Worm (Caenorhabditis elegans): ENCODE results near the gene Y73F8A.26.

Y73F8A.26 gene

ce11 chrIV:15433805-15434204 is 39.7 kb upstream of the Y73F8A.26 start:
- TF ChIP-seq akir-1 (GFP tag; optimal IDR thresholded peaks at IDR 0.05) (no peak), aptf-2 (GFP tag; conservative IDR thresholded peaks at IDR 0.05) (no peak), B0261.1 (tag; optimal IDR thresholded peaks at IDR 0.05) (peak; percentile 68), efl-1 (GFP tag; optimal IDR thresholded peaks at IDR 0.05) (no peak), B0019.2 (GFP tag; conservative IDR thresholded peaks at IDR 0.05) (no peak), rec-8 (tag; optimal IDR thresholded peaks at IDR 0.05) (no peak), egrh-3 (GFP tag; IDR thresholded peaks at IDR 0.05) (no peak), repo-1 (tag; optimal IDR thresholded peaks at IDR 0.05) (no peak), him-1 (tag; optimal IDR thresholded peaks at IDR 0.05) (peak; percentile 43), lsy-27 (tag; optimal IDR thresholded peaks at IDR 0.05; ENCODE audit: borderline replicate concordance, insufficient read depth) (no peak), nfya-1 (tag; optimal IDR thresholded peaks at IDR 0.05; ENCODE audit: borderline replicate concordance, insufficient read depth) (no peak), sdz-38 (tag; optimal IDR thresholded peaks at IDR 0.05) (no peak), lag-1 (GFP tag; IDR thresholded peaks at IDR 0.05) (no peak), die-1 (tag; optimal IDR thresholded peaks at IDR 0.05) (peak; percentile 13), mes-4 (tag; optimal IDR thresholded peaks at IDR 0.05) (no peak), F39B2.1 (GFP tag; IDR thresholded peaks at IDR 0.05) (no peak), tbp1 (GFP tag; optimal IDR thresholded peaks at IDR 0.05) (peak; percentile 89), hmg-1.2 (GFP tag; IDR thresholded peaks at IDR 0.05) (no peak; the same call in 1 of the 2 replicates), D2030.7 (GFP tag; IDR thresholded peaks at IDR 0.05) (no peak), zfh-2 (GFP tag; conservative IDR thresholded peaks at IDR 0.05) (no peak), F23B12.7 (tag; optimal IDR thresholded peaks at IDR 0.05; ENCODE audit: insufficient read depth) (peak; percentile 19), let-526 (GFP tag; IDR thresholded peaks at IDR 0.05) (no peak), ztf-6 (GFP tag; IDR thresholded peaks at IDR 0.05) (no peak), snpc-3.4 (tag; optimal IDR thresholded peaks at IDR 0.05) (no peak), athp-1 (tag; optimal IDR thresholded peaks at IDR 0.05) (no peak), sea-2 (GFP tag; IDR thresholded peaks at IDR 0.05) (no peak), F22D6.2 (tag; optimal IDR thresholded peaks at IDR 0.05) (no peak), snpc-1.1 (tag; optimal IDR thresholded peaks at IDR 0.05; ENCODE audit: insufficient read depth) (peak; percentile 46), Y53F4B.3 (GFP tag; IDR thresholded peaks at IDR 0.05) (no peak), attf-6 (GFP tag; IDR thresholded peaks at IDR 0.05) (peak; percentile 96), hrde-1 (tag; optimal IDR thresholded peaks at IDR 0.05; ENCODE audit: borderline replicate concordance) (no peak), F37B4.10 (GFP tag; IDR thresholded peaks at IDR 0.05) (no peak), dox-1 (GFP tag; IDR thresholded peaks at IDR 0.05) (no peak), C06A6.2 (GFP tag; conservative IDR thresholded peaks at IDR 0.05) (no peak), snpc-1.3 (tag; optimal IDR thresholded peaks at IDR 0.05; ENCODE audit: insufficient read depth) (peak; percentile 75), rpc-1 (optimal IDR thresholded peaks at IDR 0.05) (peak; percentile 65), rpc-1 (tag; optimal IDR thresholded peaks at IDR 0.05) (peak; percentile 83), snpc-4 (GFP tag; optimal IDR thresholded peaks at IDR 0.05) (peak; percentile 89), snpc-4 (tag; optimal IDR thresholded peaks at IDR 0.05) (peak in 3 of 4 experiments; percentile 93 to 97 (median 96)), nfyb-1 (GFP tag; IDR thresholded peaks at IDR 0.05) (no peak), K11D2.4 (GFP tag; IDR thresholded peaks at IDR 0.05) (no peak), egl-44 (GFP tag; IDR thresholded peaks at IDR 0.05) (no peak)
